Worm (Caenorhabditis elegans) whole organism, L3 larva: Measurements from ENCODE around the gene nas-20.

ENCODE experiments used
- ZK546.5 ChIP-seq: sonication (generic microtip); optimal IDR thresholded peaks from 2 replicates; lab custom pipeline; 2017; ENCODE audit warnings: missing biosample characterization, missing genetic modification characterization
- ceh-82 ChIP-seq: fragments of 150-350 bp; optimal IDR thresholded peaks from 2 replicates; lab custom pipeline; 2014; ENCODE audit warnings: missing biosample characterization, missing genetic modification characterization
- ceh-9 ChIP-seq: sonication (generic microtip); optimal IDR thresholded peaks from 2 replicates; lab custom pipeline; 2018; ENCODE audit warnings: missing biosample characterization, missing genetic modification characterization
- egl-27 ChIP-seq: sonication (generic microtip); optimal IDR thresholded peaks from 4 replicates; lab custom pipeline; 2017; ENCODE audit warnings: missing biosample characterization, missing genetic modification reagents, missing genetic modification characterization
- elt-1 ChIP-seq: fragments of 150-350 bp; optimal IDR thresholded peaks from 2 replicates; lab custom pipeline; 2014; ENCODE audit warnings: missing biosample characterization, missing genetic modification characterization
- fkh-10 ChIP-seq: sonication (generic microtip); optimal IDR thresholded peaks from 2 replicates; lab custom pipeline; 2017; ENCODE audit warnings: missing biosample characterization, missing genetic modification reagents, missing genetic modification characterization
- lin-39 ChIP-seq: fragments of 150-350 bp; optimal IDR thresholded peaks from 2 replicates; lab custom pipeline; 2018; ENCODE audit warnings: missing biosample characterization, missing genetic modification reagents, missing genetic modification characterization
- nfya-1 ChIP-seq: sonication (generic microtip); optimal IDR thresholded peaks from 2 replicates; lab custom pipeline; 2017; ENCODE audit warnings: missing genetic modification characterization, mild to moderate bottlenecking, missing compliant biosample characterization, antibody characterized with exemption, moderate library complexity; ENCODE audit not compliant: insufficient read depth
- nhr-25 ChIP-seq: sonication (generic microtip); optimal IDR thresholded peaks from 2 replicates; lab custom pipeline; 2017; ENCODE audit warnings: missing biosample characterization, missing genetic modification characterization
- nhr-76 ChIP-seq: fragments of 150-350 bp; sonication (generic microtip); optimal IDR thresholded peaks from 5 replicates; lab custom pipeline; 2014; ENCODE audit warnings: missing biosample characterization, missing genetic modification characterization
- snpc-4 ChIP-seq: fragments of 150-350 bp; optimal IDR thresholded peaks from 2 replicates; lab custom pipeline; 2014; ENCODE audit warnings: missing biosample characterization, missing genetic modification characterization
- unc-39 ChIP-seq: sonication (generic microtip); optimal IDR thresholded peaks from 4 replicates; lab custom pipeline; 2017; ENCODE audit warnings: missing biosample characterization, missing genetic modification characterization
- ztf-11 ChIP-seq: fragments of 150-350 bp; optimal IDR thresholded peaks from 2 replicates; lab custom pipeline; 2014; ENCODE audit warnings: missing biosample characterization, missing genetic modification characterization

ce11 chrV:11470210-11470713, 1.8 kb downstream of the nas-20 start, which contains the start of gene aat-6:
- TF ChIP-seq elt-1 (tag; lab: Kevin White, UChicago) (no peak), nhr-25 (tag; lab: Kevin White, UChicago) (no peak), nhr-76 (tag; lab: Kevin White, UChicago) (no peak), ztf-11 (tag; lab: Kevin White, UChicago) (no peak), nfya-1 (no peak), lin-39 (no peak), ceh-9 (no peak), unc-39 (tag; lab: Kevin White, UChicago) (no peak), ZK546.5 (tag; lab: Kevin White, UChicago) (no peak), fkh-10 (GFP tag; lab: Kevin White, UChicago) (no peak), ceh-82 (tag; lab: Kevin White, UChicago) (no peak), snpc-4 (tag; lab: Kevin White, UChicago) (no peak), egl-27 (tag; lab: Kevin White, UChicago) (no peak)
